Fruit fly (Drosophila melanogaster): Measurements from ENCODE around the gene Spn77Ba.

Spn77Ba gene

DNA sequence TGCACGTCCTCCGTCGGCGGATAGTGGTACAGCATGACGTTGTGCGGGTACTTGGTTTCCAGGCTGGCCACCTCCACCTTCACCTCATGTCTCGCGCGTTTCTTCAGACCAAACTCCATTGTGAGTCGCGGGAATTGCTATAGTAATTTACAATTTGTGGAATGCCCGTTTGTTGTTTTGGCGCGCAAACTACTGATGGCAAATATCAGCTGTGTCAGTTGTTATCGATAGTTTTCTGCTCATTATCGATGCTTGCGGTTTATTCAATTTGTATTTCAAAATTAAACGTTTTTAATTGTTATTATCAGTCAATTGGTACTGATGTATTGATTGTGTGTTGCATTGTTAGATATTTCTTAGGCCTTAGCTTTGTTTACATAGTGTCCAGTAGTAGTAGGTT lies 44.4 kb downstream of the Spn77Ba start, which contains the start of gene Prim2 (continued):
- TF ChIP-seq CG2116 (GFP tag; optimal IDR thresholded peaks at IDR 0.05) (peak; percentile 61), CG5180 (GFP tag; optimal IDR thresholded peaks at IDR 0.05) (no peak), CG9797 (GFP tag; optimal IDR thresholded peaks at IDR 0.05) (no peak), corto (GFP tag; optimal IDR thresholded peaks at IDR 0.05) (no peak), Myb (GFP tag; optimal IDR thresholded peaks at IDR 0.05) (peak; percentile 93), jumu (GFP tag; optimal IDR thresholded peaks at IDR 0.05) (no peak), MBD-R2 (GFP tag; IDR thresholded peaks at IDR 0.05) (peak; percentile 85), CTCF (GFP tag; optimal IDR thresholded peaks at IDR 0.05) (peak; percentile 63), gcm2 (GFP tag; optimal IDR thresholded peaks at IDR 0.05) (no peak), Nf-YC (tag; optimal IDR thresholded peaks at IDR 0.05) (no peak), gfzf (GFP tag; optimal IDR thresholded peaks at IDR 0.05) (peak; percentile 26), HLH4C (GFP tag; IDR thresholded peaks at IDR 0.05; ENCODE audit: partially characterized antibody) (peak; percentile 44; the same call in 1 of the 3 replicates), tna (GFP tag; IDR thresholded peaks at IDR 0.05; ENCODE audit: partially characterized antibody) (peak; percentile 43; the same call in 1 of the 2 replicates), CG18476 (GFP tag; optimal IDR thresholded peaks at IDR 0.05) (no peak), Adf1 (GFP tag; IDR thresholded peaks at IDR 0.05) (no peak), CG4820 (GFP tag; optimal IDR thresholded peaks at IDR 0.05) (no peak), CG8089 (GFP tag; optimal IDR thresholded peaks at IDR 0.05) (no peak), CG13775 (GFP tag; optimal IDR thresholded peaks at IDR 0.05) (no peak), stwl (tag; optimal IDR thresholded peaks at IDR 0.05) (no peak), Opbp (GFP tag; IDR thresholded peaks at IDR 0.05; ENCODE audit: partially characterized antibody) (peak; percentile 75; the same call in 2 of the 3 replicates), chinmo (GFP tag; IDR thresholded peaks at IDR 0.05; ENCODE audit: partially characterized antibody) (0 out of 4 replicates have a peak, but pooled peaks have one; percentile 45), CG3995 (GFP tag; optimal IDR thresholded peaks at IDR 0.05) (no peak), ato (GFP tag; IDR thresholded peaks at IDR 0.05; ENCODE audit: partially characterized antibody) (peak; percentile 39; the same call in 1 of the 2 replicates), CG6791 (GFP tag; IDR thresholded peaks at IDR 0.05; ENCODE audit: partially characterized antibody) (peak; percentile 69), Scr (GFP tag; IDR thresholded peaks at IDR 0.05; ENCODE audit: partially characterized antibody) (peak; percentile 70), so (GFP tag; IDR thresholded peaks at IDR 0.05) (no peak), CG13287 (GFP tag; IDR thresholded peaks at IDR 0.05; ENCODE audit: partially characterized antibody) (peak; percentile 79), luna (GFP tag; optimal IDR thresholded peaks at IDR 0.05) (no peak), CG11723 (GFP tag; optimal IDR thresholded peaks at IDR 0.05) (no peak), sna (GFP tag; IDR thresholded peaks at IDR 0.05; ENCODE audit: partially characterized antibody) (peak; percentile 69), Oli (tag; optimal IDR thresholded peaks at IDR 0.05) (no peak), Bgb (GFP tag; IDR thresholded peaks at IDR 0.05; ENCODE audit: partially characterized antibody) (peak; percentile 72), Sry-δ (GFP tag; optimal IDR thresholded peaks at IDR 0.05) (peak; percentile 88), hbn (GFP tag; IDR thresholded peaks at IDR 0.05; ENCODE audit: partially characterized antibody) (peak; percentile 54), Doc3 (GFP tag; IDR thresholded peaks at IDR 0.05; ENCODE audit: partially characterized antibody) (peak; percentile 40; the same call in 1 of the 3 replicates), sens (GFP tag) (no peak), CG34376 (GFP tag; optimal IDR thresholded peaks at IDR 0.05) (no peak), trem (tag; optimal IDR thresholded peaks at IDR 0.05) (peak; percentile 81), Dref (GFP tag; IDR thresholded peaks at IDR 0.05) (peak; percentile 75), unc-4 (GFP tag; IDR thresholded peaks at IDR 0.05; ENCODE audit: partially characterized antibody) (peak; percentile 72), Awh (GFP tag; IDR thresholded peaks at IDR 0.05) (no peak), CG16813 (GFP tag; IDR thresholded peaks at IDR 0.05; ENCODE audit: partially characterized antibody) (peak; percentile 59), CG10209 (GFP tag; optimal IDR thresholded peaks at IDR 0.05) (no peak), amos (GFP tag; IDR thresholded peaks at IDR 0.05; ENCODE audit: partially characterized antibody) (peak; percentile 69), grau (tag; optimal IDR thresholded peaks at IDR 0.05) (no peak), pfk (GFP tag; optimal IDR thresholded peaks at IDR 0.05) (no peak)
